Worm (Caenorhabditis elegans) whole organism, L2 larva: ENCODE measurements around the gene irld-17.

Source experiments
- aly-2 ChIP-seq: fragments of 150-350 bp; optimal IDR thresholded peaks from 2 replicates; lab custom pipeline; 2014; ENCODE audit warnings: missing biosample characterization, missing genetic modification characterization
- ama-1 ChIP-seq: fragments of 150-350 bp; optimal IDR thresholded peaks from 2 replicates; lab custom pipeline; 2018; ENCODE audit warnings: inconsistent platforms
- ceh-16 ChIP-seq: fragments of 150-350 bp; optimal IDR thresholded peaks from 2 replicates; lab custom pipeline; 2014; ENCODE audit warnings: missing biosample characterization, missing genetic modification characterization
- ceh-82 ChIP-seq: fragments of 150-350 bp; optimal IDR thresholded peaks from 2 replicates; lab custom pipeline; 2014; ENCODE audit warnings: missing biosample characterization, missing genetic modification characterization
- egl-27 ChIP-seq: sonication (generic microtip); optimal IDR thresholded peaks from 3 replicates; lab custom pipeline; 2017; ENCODE audit warnings: missing biosample characterization, missing genetic modification reagents, missing genetic modification characterization
- gmeb-1 ChIP-seq: fragments of 150-350 bp; optimal IDR thresholded peaks from 2 replicates; lab custom pipeline; 2014; ENCODE audit warnings: missing biosample characterization, missing genetic modification characterization
- lin-13 ChIP-seq: fragments of 150-350 bp; optimal IDR thresholded peaks from 2 replicates; lab custom pipeline; 2014; ENCODE audit warnings: missing biosample characterization, missing genetic modification reagents, missing genetic modification characterization
- lin-39 ChIP-seq: fragments of 150-350 bp; optimal IDR thresholded peaks from 2 replicates; lab custom pipeline; 2014; ENCODE audit warnings: missing biosample characterization, missing genetic modification reagents, missing genetic modification characterization
- nhr-11 ChIP-seq: fragments of 150-350 bp; optimal IDR thresholded peaks from 2 replicates; lab custom pipeline; 2014; ENCODE audit warnings: missing biosample characterization, missing genetic modification characterization
- nhr-237 ChIP-seq: fragments of 150-350 bp; optimal IDR thresholded peaks from 2 replicates; lab custom pipeline; 2014; ENCODE audit warnings: missing biosample characterization, missing genetic modification characterization
- snpc-4 ChIP-seq: fragments of 150-350 bp; optimal IDR thresholded peaks from 2 replicates; lab custom pipeline; 2014; ENCODE audit warnings: missing biosample characterization, missing genetic modification characterization
- zag-1 ChIP-seq: fragments of 150-350 bp; optimal IDR thresholded peaks from 2 replicates; lab custom pipeline; 2014; ENCODE audit warnings: missing biosample characterization, missing genetic modification characterization
- ztf-1 ChIP-seq: fragments of 200-800 bp; sonication (Bioruptor generic); conservative IDR thresholded peaks from 2 replicates; pipeline ENCODE4 v1.3.6; 2022; ENCODE audit warnings: missing genetic modification characterization, missing compliant biosample characterization

ce11 chrV:1662270-1662669, 30.5 kb downstream of the irld-17 start, which contains the start of gene irld-40:
- no peak for TF ChIP-seq ceh-82 (tag; lab: Kevin White, UChicago)
- no peak for TF ChIP-seq egl-27
- TF ChIP-seq nhr-237 (tag; lab: Kevin White, UChicago) = no peak
- TF ChIP-seq ceh-16 (tag; lab: Kevin White, UChicago) = no peak
- TF ChIP-seq lin-13 (GFP tag; lab: Kevin White, UChicago) = no peak
- TF ChIP-seq aly-2 = no peak
- no peak for TF ChIP-seq ztf-1 (GFP tag; lab: Robert Waterston, UW)
- no peak for TF ChIP-seq nhr-11 (tag; lab: Kevin White, UChicago)
- TF ChIP-seq gmeb-1 (tag; lab: Kevin White, UChicago) = no peak
- no peak for TF ChIP-seq ama-1 (lab: Kevin White, UChicago)
- TF ChIP-seq snpc-4 (tag; lab: Kevin White, UChicago) = no peak
- no peak for TF ChIP-seq zag-1 (tag; lab: Kevin White, UChicago)
- no peak for TF ChIP-seq lin-39 (tag; lab: Kevin White, UChicago)
